Worm (Caenorhabditis elegans) whole organism, L4/young adult: ENCODE data around the gene zfp-2.

Experiments
- W03F9.2 ChIP-seq: fragments of 150-350 bp; optimal IDR thresholded peaks from 2 replicates; lab custom pipeline; 2014; ENCODE audit warnings: missing biosample characterization, missing genetic modification characterization
- dao-5 ChIP-seq: sonication (generic microtip); optimal IDR thresholded peaks from 2 replicates; lab custom pipeline; 2016; ENCODE audit warnings: missing genotype, missing genetic modification characterization, moderate library complexity, missing compliant biosample characterization
- him-1 ChIP-seq: sonication (generic microtip); optimal IDR thresholded peaks from 2 replicates; lab custom pipeline; 2016; ENCODE audit warnings: missing genotype, missing genetic modification reagents, missing genetic modification characterization, missing compliant biosample characterization

ce11 chrII:9521570-9521969 is 35.9 kb upstream of the zfp-2 start, which contains the start of gene sra-1:
- TF ChIP-seq W03F9.2 (tag; lab: Kevin White, UChicago), result no peak
- no peak for TF ChIP-seq him-1 (tag; lab: Kevin White, UChicago)
- TF ChIP-seq dao-5 (tag; lab: Kevin White, UChicago), result no peak
